Fruit fly (Drosophila melanogaster): ENCODE measurements around the gene Pus10.

Pus10 gene

dm6 chr2L:203529-204127 is 48.5 kb upstream of the Pus10 start, which contains the start of gene mRpL10 (continued):
- peak; percentile 45 for TF ChIP-seq HmgZ (tag; optimal IDR thresholded peaks at IDR 0.05)
- TF ChIP-seq pzg (GFP tag; optimal IDR thresholded peaks at IDR 0.05), result peak; percentile 69
- TF ChIP-seq disco-r (GFP tag; optimal IDR thresholded peaks at IDR 0.05), result no peak
- TF ChIP-seq nom (GFP tag; optimal IDR thresholded peaks at IDR 0.05), result peak; percentile 19
- TF ChIP-seq Chrac-16 (GFP tag; optimal IDR thresholded peaks at IDR 0.05), result peak; percentile 11
- TF ChIP-seq dpn (GFP tag; optimal IDR thresholded peaks at IDR 0.05), result peak; percentile 28 to 46
- TF ChIP-seq lbe (GFP tag; optimal IDR thresholded peaks at IDR 0.05), result peak; percentile 74
- TF ChIP-seq Opbp (GFP tag; IDR thresholded peaks at IDR 0.05; ENCODE audit: partially characterized antibody), result peak; percentile 91
- peak; percentile 80 for TF ChIP-seq MBD-R2 (GFP tag; IDR thresholded peaks at IDR 0.05)
- TF ChIP-seq row (GFP tag; IDR thresholded peaks at IDR 0.05), result peak; percentile 64
- TF ChIP-seq inv (GFP tag; IDR thresholded peaks at IDR 0.05; ENCODE audit: partially characterized antibody), result peak; percentile 88
- peak; percentile 77 for TF ChIP-seq sna (GFP tag; IDR thresholded peaks at IDR 0.05; ENCODE audit: partially characterized antibody)
- TF ChIP-seq Hmx (GFP tag; optimal IDR thresholded peaks at IDR 0.05), result no peak
- peak; percentile 60; the same call in 1 of the 2 replicates for TF ChIP-seq vvl (GFP tag; IDR thresholded peaks at IDR 0.05)
- TF ChIP-seq sob (GFP tag; IDR thresholded peaks at IDR 0.05), result peak; percentile 68
- peak; percentile 75 for TF ChIP-seq YL-1 (GFP tag; optimal IDR thresholded peaks at IDR 0.05)
- TF ChIP-seq CG9797 (GFP tag; optimal IDR thresholded peaks at IDR 0.05), result peak; percentile 11
- TF ChIP-seq Hr3 (GFP tag; optimal IDR thresholded peaks at IDR 0.05), result peak; percentile 28
- TF ChIP-seq Sry-δ (GFP tag; optimal IDR thresholded peaks at IDR 0.05), result peak; percentile 72
- TF ChIP-seq hkb (optimal IDR thresholded peaks at IDR 0.05), result no peak
- 0 out of 2 replicates have a peak, but pooled peaks have one; percentile 24 for TF ChIP-seq hkb (GFP tag; IDR thresholded peaks at IDR 0.05)
- TF ChIP-seq HLH54F (GFP tag; optimal IDR thresholded peaks at IDR 0.05), result peak; percentile 14
- TF ChIP-seq Fer1 (GFP tag; optimal IDR thresholded peaks at IDR 0.05), result peak; percentile 43
- TF ChIP-seq Dll (GFP tag; IDR thresholded peaks at IDR 0.05; ENCODE audit: partially characterized antibody), result peak; percentile 90
- TF ChIP-seq Ets65A (GFP tag), result peak; percentile 50
- TF ChIP-seq CG13123 (GFP tag; optimal IDR thresholded peaks at IDR 0.05), result no peak
- peak; percentile 94 for TF ChIP-seq CG13287 (GFP tag; IDR thresholded peaks at IDR 0.05; ENCODE audit: partially characterized antibody)
- TF ChIP-seq knrl (GFP tag; IDR thresholded peaks at IDR 0.05; ENCODE audit: partially characterized antibody), result peak; percentile 91
- TF ChIP-seq Ssrp (tag; optimal IDR thresholded peaks at IDR 0.05), result no peak
- TF ChIP-seq ranshi (GFP tag; IDR thresholded peaks at IDR 0.05), result no peak
- peak; percentile 27 for TF ChIP-seq Dp (GFP tag; optimal IDR thresholded peaks at IDR 0.05)
- TF ChIP-seq CG2116 (GFP tag; optimal IDR thresholded peaks at IDR 0.05), result peak; percentile 68
- TF ChIP-seq tna (GFP tag; IDR thresholded peaks at IDR 0.05; ENCODE audit: partially characterized antibody), result peak; percentile 62
- TF ChIP-seq CG6791 (GFP tag; IDR thresholded peaks at IDR 0.05; ENCODE audit: partially characterized antibody), result peak; percentile 90
- no peak for TF ChIP-seq CG18476 (GFP tag; optimal IDR thresholded peaks at IDR 0.05)
- peak; percentile 42 for TF ChIP-seq CG13424 (tag; optimal IDR thresholded peaks at IDR 0.05)
- TF ChIP-seq p53 (GFP tag; optimal IDR thresholded peaks at IDR 0.05), result no peak
- TF ChIP-seq CG12155 (GFP tag; optimal IDR thresholded peaks at IDR 0.05), result peak; percentile 42
- no peak for TF ChIP-seq CG11504 (tag; optimal IDR thresholded peaks at IDR 0.05)
- peak in 1 of 2 experiments; percentile 93 for TF ChIP-seq Pdp1 (GFP tag; optimal IDR thresholded peaks at IDR 0.05)
- TF ChIP-seq CG1602 (GFP tag; optimal IDR thresholded peaks at IDR 0.05), result no peak
- TF ChIP-seq CG9437 (GFP tag; optimal IDR thresholded peaks at IDR 0.05), result peak; percentile 29
- TF ChIP-seq maf-S (GFP tag; optimal IDR thresholded peaks at IDR 0.05), result peak; percentile 24
- TF ChIP-seq CG15514 (GFP tag; optimal IDR thresholded peaks at IDR 0.05), result no peak
- TF ChIP-seq tin (GFP tag; optimal IDR thresholded peaks at IDR 0.05), result peak; percentile 8
- TF ChIP-seq slou (GFP tag; optimal IDR thresholded peaks at IDR 0.05), result peak; percentile 29
- no peak for TF ChIP-seq Sry-β (GFP tag; optimal IDR thresholded peaks at IDR 0.05)
- no peak for TF ChIP-seq CG8359 (GFP tag; optimal IDR thresholded peaks at IDR 0.05; ENCODE audit: borderline replicate concordance)
- TF ChIP-seq CG16813 (GFP tag; IDR thresholded peaks at IDR 0.05; ENCODE audit: partially characterized antibody), result peak; percentile 87

All from whole organism, embryonic.